Fruit fly (Drosophila melanogaster): ENCODE data around the gene Cpr30B.

The Cpr30B gene

dm6 chr2L:9557858-9558257 is 15.2 kb downstream of the Cpr30B start:
- TF ChIP-seq gl (tag; optimal IDR thresholded peaks at IDR 0.05) = no peak
- TF ChIP-seq rn (GFP tag; IDR thresholded peaks at IDR 0.05) = no peak
- TF ChIP-seq fd96Ca (GFP tag; IDR thresholded peaks at IDR 0.05) = no peak
- no peak for TF ChIP-seq Snoo (tag; optimal IDR thresholded peaks at IDR 0.05)
- no peak for TF ChIP-seq CG32121 (GFP tag; IDR thresholded peaks at IDR 0.05)
- no peak for TF ChIP-seq CG14655 (GFP tag; optimal IDR thresholded peaks at IDR 0.05)
- TF ChIP-seq CG34367 (tag; optimal IDR thresholded peaks at IDR 0.05) = no peak
- no peak for TF ChIP-seq CG17806 (tag; optimal IDR thresholded peaks at IDR 0.05)
- no peak for TF ChIP-seq CG10348 (GFP tag; IDR thresholded peaks at IDR 0.05)
- TF ChIP-seq CG12605 (GFP tag; IDR thresholded peaks at IDR 0.05) = no peak
- no peak for TF ChIP-seq Pif1B (GFP tag; optimal IDR thresholded peaks at IDR 0.05)
- TF ChIP-seq Ets98B (GFP tag; IDR thresholded peaks at IDR 0.05) = no peak
- TF ChIP-seq EcR (GFP tag; optimal IDR thresholded peaks at IDR 0.05) = no peak
- TF ChIP-seq CG9948 (tag; optimal IDR thresholded peaks at IDR 0.05) = no peak
- TF ChIP-seq CG4496 (GFP tag; IDR thresholded peaks at IDR 0.05) = no peak
- no peak for TF ChIP-seq CG15710 (tag; optimal IDR thresholded peaks at IDR 0.05)
- TF ChIP-seq CG8159 (tag; optimal IDR thresholded peaks at IDR 0.05) = no peak
- no peak for TF ChIP-seq CG8301 (tag; optimal IDR thresholded peaks at IDR 0.05)

- no peak for TF ChIP-seq Pif1B (GFP tag; optimal IDR thresholded peaks at IDR 0.05)
- TF ChIP-seq CG32121 (GFP tag; IDR thresholded peaks at IDR 0.05) = peak; percentile 77
- no peak for TF ChIP-seq Snoo (tag; optimal IDR thresholded peaks at IDR 0.05)
- no peak for TF ChIP-seq EcR (GFP tag; optimal IDR thresholded peaks at IDR 0.05)
- no peak for TF ChIP-seq CG9948 (tag; optimal IDR thresholded peaks at IDR 0.05)
- no peak for TF ChIP-seq gl (tag; optimal IDR thresholded peaks at IDR 0.05)
- TF ChIP-seq fd96Ca (GFP tag; IDR thresholded peaks at IDR 0.05) = peak; percentile 63; the same call in 1 of the 3 replicates
- TF ChIP-seq CG8301 (tag; optimal IDR thresholded peaks at IDR 0.05) = no peak
- TF ChIP-seq CG34367 (tag; optimal IDR thresholded peaks at IDR 0.05) = no peak
- no peak for TF ChIP-seq CG15710 (tag; optimal IDR thresholded peaks at IDR 0.05)
- no peak for TF ChIP-seq CG13204 (GFP tag; optimal IDR thresholded peaks at IDR 0.05)
- TF ChIP-seq CG8159 (tag; optimal IDR thresholded peaks at IDR 0.05) = no peak
- no peak for TF ChIP-seq D1 (tag; optimal IDR thresholded peaks at IDR 0.05)
- TF ChIP-seq CG4496 (GFP tag; IDR thresholded peaks at IDR 0.05) = peak; percentile 46; the same call in 2 of the 3 replicates
- no peak for TF ChIP-seq CG12605 (GFP tag; IDR thresholded peaks at IDR 0.05)
- TF ChIP-seq Ets98B (GFP tag; IDR thresholded peaks at IDR 0.05) = peak; percentile 59; the same call in 1 of the 2 replicates
Observed at dm6 chr2L:9560045-9560587, 17.4 kb downstream of the Cpr30B start.

dm6 chr2L:9562713-9563112 is 20.0 kb downstream of the Cpr30B start:
- TF ChIP-seq CG8159 (tag; optimal IDR thresholded peaks at IDR 0.05) (peak; percentile 8), gl (tag; optimal IDR thresholded peaks at IDR 0.05) (no peak), rn (GFP tag; IDR thresholded peaks at IDR 0.05) (no peak)

dm6 chr2L:9564527-9564926 is 21.8 kb downstream of the Cpr30B start:
- no peak for TF ChIP-seq CG13204 (GFP tag; optimal IDR thresholded peaks at IDR 0.05)
- no peak for TF ChIP-seq D1 (tag; optimal IDR thresholded peaks at IDR 0.05)
- TF ChIP-seq CG4496 (GFP tag; IDR thresholded peaks at IDR 0.05) = peak; percentile 60; the same call in 2 of the 3 replicates
- peak; percentile 70 for TF ChIP-seq CG32121 (GFP tag; IDR thresholded peaks at IDR 0.05)
- TF ChIP-seq CG12605 (GFP tag; IDR thresholded peaks at IDR 0.05) = no peak
- TF ChIP-seq gl (tag; optimal IDR thresholded peaks at IDR 0.05) = no peak
- no peak for TF ChIP-seq Pif1B (GFP tag; optimal IDR thresholded peaks at IDR 0.05)
- peak; percentile 40 for TF ChIP-seq Pif1A (GFP tag; optimal IDR thresholded peaks at IDR 0.05)
- no peak for TF ChIP-seq Snoo (tag; optimal IDR thresholded peaks at IDR 0.05)
- peak; percentile 48 for TF ChIP-seq CG9948 (tag; optimal IDR thresholded peaks at IDR 0.05)
- TF ChIP-seq CG17806 (tag; optimal IDR thresholded peaks at IDR 0.05) = no peak
- TF ChIP-seq CG14655 (GFP tag; optimal IDR thresholded peaks at IDR 0.05) = peak; percentile 85
- TF ChIP-seq CG10348 (GFP tag; IDR thresholded peaks at IDR 0.05) = peak; percentile 30; the same call in 1 of the 2 replicates
- TF ChIP-seq EcR (GFP tag; optimal IDR thresholded peaks at IDR 0.05) = no peak
- TF ChIP-seq CG8301 (tag; optimal IDR thresholded peaks at IDR 0.05) = peak; percentile 76
- peak; percentile 55 for TF ChIP-seq Ets98B (GFP tag; IDR thresholded peaks at IDR 0.05)
- peak; percentile 41 for TF ChIP-seq CG8159 (tag; optimal IDR thresholded peaks at IDR 0.05)
- TF ChIP-seq fd96Ca (GFP tag; IDR thresholded peaks at IDR 0.05) = peak; percentile 53; the same call in 1 of the 3 replicates
- no peak for TF ChIP-seq rn (GFP tag; IDR thresholded peaks at IDR 0.05)
- peak; percentile 44 for TF ChIP-seq CG15710 (tag; optimal IDR thresholded peaks at IDR 0.05)
- TF ChIP-seq CG34367 (tag; optimal IDR thresholded peaks at IDR 0.05) = no peak

dm6 chr2L:9565387-9565786 is 22.7 kb downstream of the Cpr30B start, which contains the start of gene CG46468:
Gene CG46468 (minus strand): TSS chr2L:9565438.
- TF ChIP-seq CG34367 (tag; optimal IDR thresholded peaks at IDR 0.05) = no peak
- TF ChIP-seq D1 (tag; optimal IDR thresholded peaks at IDR 0.05) = no peak
- peak; percentile 40; the same call in 1 of the 2 replicates for TF ChIP-seq Ets98B (GFP tag; IDR thresholded peaks at IDR 0.05)
- TF ChIP-seq Snoo (tag; optimal IDR thresholded peaks at IDR 0.05) = no peak
- TF ChIP-seq fd96Ca (GFP tag; IDR thresholded peaks at IDR 0.05) = peak; percentile 17; the same call in 1 of the 3 replicates
- TF ChIP-seq CG32121 (GFP tag; IDR thresholded peaks at IDR 0.05) = peak; percentile 52
- TF ChIP-seq CG15710 (tag; optimal IDR thresholded peaks at IDR 0.05) = no peak
- no peak for TF ChIP-seq Pif1A (GFP tag; optimal IDR thresholded peaks at IDR 0.05)
- TF ChIP-seq gl (tag; optimal IDR thresholded peaks at IDR 0.05) = no peak
- no peak for TF ChIP-seq CG9948 (tag; optimal IDR thresholded peaks at IDR 0.05)
- no peak for TF ChIP-seq CG10348 (GFP tag; IDR thresholded peaks at IDR 0.05)
- no peak for TF ChIP-seq CG13204 (GFP tag; optimal IDR thresholded peaks at IDR 0.05)
- TF ChIP-seq Pif1B (GFP tag; optimal IDR thresholded peaks at IDR 0.05) = no peak
- TF ChIP-seq EcR (GFP tag; optimal IDR thresholded peaks at IDR 0.05) = no peak
- TF ChIP-seq CG8159 (tag; optimal IDR thresholded peaks at IDR 0.05) = no peak
- TF ChIP-seq CG4496 (GFP tag; IDR thresholded peaks at IDR 0.05) = no peak
- TF ChIP-seq CG12605 (GFP tag; IDR thresholded peaks at IDR 0.05) = no peak
- no peak for TF ChIP-seq CG17806 (tag; optimal IDR thresholded peaks at IDR 0.05)
- no peak for TF ChIP-seq CG14655 (GFP tag; optimal IDR thresholded peaks at IDR 0.05)
- TF ChIP-seq rn (GFP tag; IDR thresholded peaks at IDR 0.05) = no peak
- no peak for TF ChIP-seq CG8301 (tag; optimal IDR thresholded peaks at IDR 0.05)

Measured in whole organism, pupa.